Worm (Caenorhabditis elegans) whole organism, L3 larva: Measurements from ENCODE around the gene aakg-5.

Source experiments
- R02D3.7 ChIP-seq: fragments of 150-350 bp; optimal IDR thresholded peaks from 2 replicates; lab custom pipeline; 2014; ENCODE audit warnings: missing biosample characterization, missing genetic modification characterization
- ZK546.5 ChIP-seq: sonication (generic microtip); optimal IDR thresholded peaks from 2 replicates; lab custom pipeline; 2017; ENCODE audit warnings: missing biosample characterization, missing genetic modification characterization
- aly-2 ChIP-seq: fragments of 150-350 bp; optimal IDR thresholded peaks from 2 replicates; lab custom pipeline; 2014; ENCODE audit warnings: missing biosample characterization, missing genetic modification characterization
- ceh-16 ChIP-seq: sonication (generic microtip); optimal IDR thresholded peaks from 2 replicates; lab custom pipeline; 2017; ENCODE audit warnings: missing biosample characterization, missing genetic modification characterization
- ceh-28 ChIP-seq: fragments of 150-350 bp; optimal IDR thresholded peaks from 2 replicates; lab custom pipeline; 2014; ENCODE audit warnings: missing biosample characterization, missing genetic modification reagents, missing genetic modification characterization
- ceh-82 ChIP-seq: fragments of 150-350 bp; optimal IDR thresholded peaks from 2 replicates; lab custom pipeline; 2014; ENCODE audit warnings: missing biosample characterization, missing genetic modification characterization
- ceh-9 ChIP-seq: sonication (generic microtip); optimal IDR thresholded peaks from 2 replicates; lab custom pipeline; 2018; ENCODE audit warnings: missing biosample characterization, missing genetic modification characterization
- daf-12 ChIP-seq: fragments of 150-350 bp; optimal IDR thresholded peaks from 2 replicates; lab custom pipeline; 2014; ENCODE audit warnings: missing biosample characterization, missing genetic modification reagents, missing genetic modification characterization
- egl-27 ChIP-seq: sonication (generic microtip); optimal IDR thresholded peaks from 4 replicates; lab custom pipeline; 2017; ENCODE audit warnings: missing biosample characterization, missing genetic modification reagents, missing genetic modification characterization
- egl-5 ChIP-seq: fragments of 150-350 bp; optimal IDR thresholded peaks from 2 replicates; lab custom pipeline; 2017; ENCODE audit warnings: missing biosample characterization, missing genetic modification reagents, missing genetic modification characterization, inconsistent platforms
- elt-1 ChIP-seq: fragments of 150-350 bp; optimal IDR thresholded peaks from 2 replicates; lab custom pipeline; 2014; ENCODE audit warnings: missing biosample characterization, missing genetic modification characterization
- elt-3 ChIP-seq, 3 experiments: fragments of 150-350 bp in 1 of 3; sonication (generic microtip) in 2 of 3; optimal IDR thresholded peaks; 2 replicates in 2 of 3; 4 replicates in 1 of 3; lab custom pipeline; 2014 to 2017; ENCODE audit warnings: missing biosample characterization in 3 of 3, missing genetic modification characterization in 3 of 3
- fkh-10 ChIP-seq: sonication (generic microtip); optimal IDR thresholded peaks from 2 replicates; lab custom pipeline; 2017; ENCODE audit warnings: missing biosample characterization, missing genetic modification reagents, missing genetic modification characterization
- fkh-2 ChIP-seq: fragments of 150-350 bp; optimal IDR thresholded peaks from 2 replicates; lab custom pipeline; 2014; ENCODE audit warnings: missing biosample characterization, missing genetic modification reagents, missing genetic modification characterization
- fos-1 ChIP-seq: fragments of 150-350 bp; optimal IDR thresholded peaks from 2 replicates; lab custom pipeline; 2014; ENCODE audit warnings: missing biosample characterization, missing genetic modification characterization
- hmg-11 ChIP-seq: sonication (generic microtip); optimal IDR thresholded peaks from 2 replicates; lab custom pipeline; 2016; ENCODE audit warnings: missing genetic modification characterization, missing compliant biosample characterization
- jun-1 ChIP-seq: fragments of 150-350 bp; optimal IDR thresholded peaks from 2 replicates; lab custom pipeline; 2014; ENCODE audit warnings: missing biosample characterization, missing genetic modification reagents, missing genetic modification characterization
- lin-15B ChIP-seq: fragments of 150-350 bp; optimal IDR thresholded peaks from 2 replicates; lab custom pipeline; 2014; ENCODE audit warnings: missing biosample characterization, missing genetic modification characterization
- lin-39 ChIP-seq: fragments of 150-350 bp; optimal IDR thresholded peaks from 2 replicates; lab custom pipeline; 2018; ENCODE audit warnings: missing biosample characterization, missing genetic modification reagents, missing genetic modification characterization
- lsy-12 ChIP-seq: sonication (generic microtip); optimal IDR thresholded peaks from 2 replicates; lab custom pipeline; 2016; ENCODE audit warnings: mild to moderate bottlenecking, missing genetic modification characterization, missing compliant biosample characterization
- mdl-1 ChIP-seq: fragments of 150-350 bp; optimal IDR thresholded peaks from 2 replicates; lab custom pipeline; 2014; ENCODE audit warnings: missing biosample characterization, missing genetic modification characterization
- mml-1 ChIP-seq: fragments of 150-350 bp; sonication (generic microtip); optimal IDR thresholded peaks from 3 replicates; lab custom pipeline; 2014; ENCODE audit warnings: missing biosample characterization, missing genetic modification characterization
- nfya-1 ChIP-seq: sonication (generic microtip); optimal IDR thresholded peaks from 2 replicates; lab custom pipeline; 2017; ENCODE audit warnings: missing genetic modification characterization, mild to moderate bottlenecking, missing compliant biosample characterization, antibody characterized with exemption, moderate library complexity; ENCODE audit not compliant: insufficient read depth
- nhr-11 ChIP-seq: fragments of 150-350 bp; optimal IDR thresholded peaks from 2 replicates; lab custom pipeline; 2014; ENCODE audit warnings: missing biosample characterization, missing genetic modification characterization
- nhr-12 ChIP-seq: fragments of 150-350 bp; optimal IDR thresholded peaks from 2 replicates; lab custom pipeline; 2014; ENCODE audit warnings: missing biosample characterization, missing genetic modification characterization
- nhr-23 ChIP-seq: fragments of 150-350 bp; optimal IDR thresholded peaks from 2 replicates; lab custom pipeline; 2014; ENCODE audit warnings: missing biosample characterization, missing genetic modification reagents, missing genetic modification characterization
- nhr-25 ChIP-seq: sonication (generic microtip); optimal IDR thresholded peaks from 2 replicates; lab custom pipeline; 2017; ENCODE audit warnings: missing biosample characterization, missing genetic modification characterization
- nhr-28 ChIP-seq: fragments of 150-350 bp; optimal IDR thresholded peaks from 2 replicates; lab custom pipeline; 2014; ENCODE audit warnings: missing biosample characterization, missing genetic modification characterization
- nhr-43 ChIP-seq: sonication (generic microtip); optimal IDR thresholded peaks from 2 replicates; lab custom pipeline; 2016; ENCODE audit warnings: mild to moderate bottlenecking, missing genetic modification characterization, missing compliant biosample characterization; ENCODE audit not compliant: poor library complexity, severe bottlenecking
- nhr-67 ChIP-seq: fragments of 150-350 bp; optimal IDR thresholded peaks from 2 replicates; lab custom pipeline; 2014; ENCODE audit warnings: missing biosample characterization, missing genetic modification characterization
- nhr-76 ChIP-seq: fragments of 150-350 bp; sonication (generic microtip); optimal IDR thresholded peaks from 5 replicates; lab custom pipeline; 2014; ENCODE audit warnings: missing biosample characterization, missing genetic modification characterization
- nhr-77 ChIP-seq: fragments of 150-350 bp; optimal IDR thresholded peaks from 2 replicates; lab custom pipeline; 2014; ENCODE audit warnings: missing biosample characterization, missing genetic modification characterization
- pha-4 ChIP-seq: fragments of 150-350 bp; optimal IDR thresholded peaks from 2 replicates; lab custom pipeline; 2014; ENCODE audit warnings: missing biosample characterization, missing genetic modification reagents, missing genetic modification characterization
- sea-2 ChIP-seq: fragments of 150-350 bp; sonication (generic microtip); optimal IDR thresholded peaks from 4 replicates; lab custom pipeline; 2014; ENCODE audit warnings: missing biosample characterization, missing genetic modification reagents, missing genetic modification characterization
- skn-1 ChIP-seq: fragments of 150-350 bp; optimal IDR thresholded peaks from 2 replicates; lab custom pipeline; 2014; ENCODE audit warnings: missing biosample characterization, missing genetic modification characterization
- snpc-4 ChIP-seq: fragments of 150-350 bp; optimal IDR thresholded peaks from 2 replicates; lab custom pipeline; 2014; ENCODE audit warnings: missing biosample characterization, missing genetic modification characterization
- unc-62 ChIP-seq: fragments of 150-350 bp; sonication (generic microtip); optimal IDR thresholded peaks from 4 replicates; lab custom pipeline; 2014; ENCODE audit warnings: missing biosample characterization, missing genetic modification reagents, missing genetic modification characterization
- zag-1 ChIP-seq: fragments of 150-350 bp; optimal IDR thresholded peaks from 2 replicates; lab custom pipeline; 2014; ENCODE audit warnings: missing biosample characterization, missing genetic modification characterization
- ztf-11 ChIP-seq: fragments of 150-350 bp; optimal IDR thresholded peaks from 2 replicates; lab custom pipeline; 2014; ENCODE audit warnings: missing biosample characterization, missing genetic modification characterization

Gene aakg-5

DNA sequence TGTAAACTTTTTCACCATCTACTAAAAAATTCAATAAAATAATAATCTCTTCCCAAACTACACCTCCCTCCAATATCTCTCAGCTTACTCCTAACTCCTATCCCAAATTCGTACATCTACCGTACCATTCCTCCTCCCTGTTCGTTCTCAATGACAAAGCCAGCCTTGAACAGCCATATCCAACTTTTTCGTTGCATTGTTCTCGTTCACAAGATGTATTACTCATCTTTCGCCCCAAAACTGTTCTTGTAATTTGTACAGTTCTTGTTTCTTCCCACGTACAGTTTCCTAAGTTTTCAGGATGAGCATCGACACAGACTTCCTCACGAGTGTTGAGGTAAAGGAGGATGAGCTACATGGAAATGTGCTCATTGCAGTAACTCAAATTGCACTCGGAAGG is 20.0 kb downstream of the aakg-5 start, which contains the start of gene egl-43:
TSS of gene egl-43 (plus strand) at position 301 of the 400 bp plus-strand sequence.
- TF ChIP-seq hmg-11 (tag; lab: Kevin White, UChicago): no peak
- TF ChIP-seq nhr-67: no peak
- TF ChIP-seq aly-2 (tag; lab: Kevin White, UChicago): no peak
- TF ChIP-seq daf-12 (tag; lab: Kevin White, UChicago): no peak
- TF ChIP-seq jun-1 (tag; lab: Kevin White, UChicago): no peak
- no peak for TF ChIP-seq nhr-43 (tag; lab: Kevin White, UChicago)
- TF ChIP-seq fos-1 (tag; lab: Kevin White, UChicago): no peak
- TF ChIP-seq sea-2 (GFP tag; lab: Kevin White, UChicago): no peak
- TF ChIP-seq pha-4 (tag; lab: Kevin White, UChicago): no peak
- TF ChIP-seq, all 47 proteins: peak for 0

DNA sequence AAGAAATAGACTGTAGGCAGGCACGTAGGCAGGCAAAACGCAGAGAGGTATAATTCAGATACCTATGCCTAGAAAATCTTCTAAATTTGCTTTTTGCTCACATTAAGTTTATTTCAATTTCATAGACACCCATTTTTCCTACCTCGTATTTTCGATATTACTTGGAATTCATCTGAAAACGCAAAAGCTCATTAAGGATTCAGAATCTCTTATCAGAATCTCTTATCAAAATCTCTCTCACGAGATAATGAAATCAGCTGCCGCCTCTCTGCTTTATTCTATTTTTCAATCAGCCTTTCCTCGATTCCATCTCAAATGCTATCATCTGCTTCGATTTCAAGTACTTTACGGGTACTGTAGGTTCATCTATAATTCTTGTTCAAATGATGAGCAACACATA is 23.1 kb downstream of the aakg-5 start:
- TF ChIP-seq nhr-23 (tag; lab: Kevin White, UChicago): no peak
- TF ChIP-seq ZK546.5: no peak
- TF ChIP-seq snpc-4 (tag; lab: Kevin White, UChicago): no peak

DNA sequence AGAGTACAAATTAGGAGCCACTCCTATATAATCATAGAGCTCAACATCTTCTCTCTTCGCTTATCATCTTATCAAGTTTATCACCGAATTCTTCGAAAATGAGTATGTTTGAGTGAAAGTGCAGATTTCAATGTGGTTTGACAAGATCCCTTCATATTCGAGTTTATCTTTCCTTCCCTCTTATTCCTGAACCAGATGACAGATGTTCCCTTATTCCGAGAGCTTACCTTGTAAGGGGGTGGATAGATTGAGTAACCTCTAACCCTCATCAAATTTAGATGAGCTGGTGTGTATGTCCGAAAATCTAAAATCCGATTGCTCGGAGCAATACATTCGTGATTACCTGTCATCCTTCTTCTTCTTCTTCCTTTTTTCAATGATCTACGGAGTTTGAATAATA is 26.3 kb downstream of the aakg-5 start:
- TF ChIP-seq egl-27 (tag; lab: Kevin White, UChicago) (no peak), pha-4 (tag; lab: Kevin White, UChicago) (no peak)

DNA sequence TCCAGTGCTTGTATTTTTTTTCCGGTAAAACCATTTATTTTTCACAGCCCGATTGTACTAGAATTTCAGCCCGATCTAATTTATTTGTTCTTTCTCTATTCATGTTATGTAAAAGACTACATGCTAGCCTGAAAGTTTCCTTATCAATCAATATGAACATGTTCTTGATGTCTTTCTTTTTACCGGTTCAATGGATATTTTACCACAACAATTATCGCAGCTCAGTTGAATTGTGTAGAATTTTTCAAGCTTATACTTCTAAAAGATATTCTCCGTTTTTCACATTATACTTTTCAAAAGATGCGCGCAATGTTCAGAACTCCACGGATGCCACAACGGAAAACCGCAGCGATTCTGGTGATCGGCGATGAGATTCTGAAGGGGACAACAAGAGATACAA is 31.1 kb downstream of the aakg-5 start, which contains the start of gene flad-1:
TSS of gene flad-1 (plus strand) at position 301 of the 400 bp plus-strand sequence.
- TF ChIP-seq mdl-1 (tag; lab: Kevin White, UChicago) (no peak), lsy-12 (tag; lab: Kevin White, UChicago) (no peak), lin-15B (tag; lab: Kevin White, UChicago) (no peak), fos-1 (tag; lab: Kevin White, UChicago) (no peak), nhr-28 (tag; lab: Kevin White, UChicago) (no peak), ztf-11 (tag; lab: Kevin White, UChicago) (no peak), lin-39 (tag; lab: Kevin White, UChicago) (no peak), nhr-11 (tag; lab: Kevin White, UChicago) (no peak), nfya-1 (no peak), elt-3 (tag; optimal IDR thresholded peaks at IDR 0.05; lab: Kevin White, UChicago) (no peak), sea-2 (GFP tag; lab: Kevin White, UChicago) (no peak), R02D3.7 (tag; lab: Kevin White, UChicago) (no peak)

DNA sequence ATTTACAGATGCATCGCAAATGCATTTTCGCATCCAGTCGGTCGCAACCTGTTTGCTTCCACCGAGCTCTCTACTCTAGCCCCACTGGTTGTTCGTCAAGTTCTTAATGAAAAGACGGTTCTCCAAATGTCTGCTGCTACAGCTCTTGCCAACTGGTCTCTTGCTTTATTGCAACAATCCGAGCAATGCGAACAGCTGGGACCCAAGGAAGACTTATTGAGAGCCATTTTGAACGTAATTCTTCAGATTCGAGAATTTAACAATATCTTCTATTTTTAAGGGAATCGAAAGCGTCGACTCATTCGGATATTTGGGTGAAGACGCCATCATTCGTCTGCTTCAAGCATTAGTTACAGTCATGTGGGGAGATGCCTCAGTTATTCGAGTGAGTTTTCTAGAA is 31.7 kb downstream of the aakg-5 start:
- TF ChIP-seq nfya-1: no peak
- TF ChIP-seq egl-5: no peak
- no peak for TF ChIP-seq lsy-12 (tag; lab: Kevin White, UChicago)
- TF ChIP-seq nhr-23 (tag; lab: Kevin White, UChicago): no peak
- no peak for TF ChIP-seq mdl-1 (tag; lab: Kevin White, UChicago)
- no peak for TF ChIP-seq ceh-16 (tag; lab: Kevin White, UChicago)
- TF ChIP-seq nhr-77 (tag; lab: Kevin White, UChicago): no peak
- TF ChIP-seq hmg-11 (tag; lab: Kevin White, UChicago): no peak
- no peak for TF ChIP-seq ceh-82 (tag; lab: Kevin White, UChicago)
- no peak for TF ChIP-seq fkh-2 (tag; lab: Kevin White, UChicago)
- no peak for TF ChIP-seq mml-1
- no peak for TF ChIP-seq fkh-10 (GFP tag; lab: Kevin White, UChicago)
- TF ChIP-seq R02D3.7 (tag; lab: Kevin White, UChicago): no peak
- no peak for TF ChIP-seq elt-1 (tag; lab: Kevin White, UChicago)
- TF ChIP-seq nhr-67: no peak
- TF ChIP-seq lin-15B (tag; lab: Kevin White, UChicago): no peak
- no peak for TF ChIP-seq jun-1 (tag; lab: Kevin White, UChicago)
- no peak for TF ChIP-seq aly-2 (tag; lab: Kevin White, UChicago)
- no peak for TF ChIP-seq nhr-28 (tag; lab: Kevin White, UChicago)

DNA sequence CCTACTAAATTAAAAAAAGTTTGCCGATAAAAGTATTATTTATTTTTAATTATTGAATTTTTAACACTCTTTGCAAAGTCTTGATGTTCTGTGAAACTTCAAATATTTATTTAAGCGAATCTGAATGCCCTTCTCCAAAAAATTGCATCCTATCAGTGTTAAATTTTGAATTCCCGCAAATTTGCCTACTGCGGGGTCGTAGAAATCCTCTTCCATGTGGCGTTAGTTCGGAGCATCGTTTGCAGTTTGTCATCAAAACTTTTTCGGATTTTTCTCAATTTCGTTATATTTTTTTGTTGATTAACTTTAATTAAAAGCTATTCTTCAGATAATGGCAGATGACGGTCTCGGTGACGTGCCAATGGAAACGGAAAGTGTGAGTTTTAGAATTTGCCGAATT is 34.5 kb downstream of the aakg-5 start, which contains the start of gene ufd-3:
TSS of gene ufd-3 (plus strand) at position 324 of the 400 bp plus-strand sequence.
- TF ChIP-seq ceh-9 (tag; lab: Kevin White, UChicago) (no peak), mml-1 (no peak), ceh-28 (tag; lab: Kevin White, UChicago) (peak; percentile 46), snpc-4 (tag; lab: Kevin White, UChicago) (peak; percentile 70), zag-1 (tag; lab: Kevin White, UChicago) (no peak), hmg-11 (tag; lab: Kevin White, UChicago) (peak; percentile 37), lin-39 (tag; lab: Kevin White, UChicago) (peak; percentile 81), ztf-11 (tag; lab: Kevin White, UChicago) (no peak), jun-1 (tag; lab: Kevin White, UChicago) (no peak), nhr-12 (tag; lab: Kevin White, UChicago) (no peak), nhr-25 (tag; lab: Kevin White, UChicago) (peak; percentile 76), elt-3 (tag; optimal IDR thresholded peaks at IDR 0.05; lab: Kevin White, UChicago) (no peak), sea-2 (GFP tag; lab: Kevin White, UChicago) (no peak), nhr-76 (tag; lab: Kevin White, UChicago) (no peak), unc-62 (GFP tag; lab: Kevin White, UChicago) (no peak), mdl-1 (tag; lab: Kevin White, UChicago) (no peak), ceh-82 (tag; lab: Kevin White, UChicago) (no peak), nhr-23 (tag; lab: Kevin White, UChicago) (peak; percentile 89), aly-2 (tag; lab: Kevin White, UChicago) (no peak), skn-1 (tag; lab: Kevin White, UChicago) (peak; percentile 91), nhr-11 (tag; lab: Kevin White, UChicago) (peak; percentile 72), daf-12 (tag; lab: Kevin White, UChicago) (no peak), egl-5 (peak; percentile 23), nfya-1 (peak; percentile 91)
